Fruit fly (Drosophila melanogaster): ENCODE measurements around the gene CG31251.
A peak's percentile ranks its signal among the peaks of the same experiment; 100 is the strongest.

Gene CG31251

dm6 chr3R:17700488-17701130 is 15.9 kb upstream of the CG31251 start (continued):
- TF ChIP-seq Neu2 (GFP tag; optimal IDR thresholded peaks at IDR 0.05; ENCODE audit: borderline replicate concordance) (no peak), Rfx (GFP tag; IDR thresholded peaks at IDR 0.05) (peak; percentile 98), Dek (tag; optimal IDR thresholded peaks at IDR 0.05) (peak; percentile 99), CG7786 (GFP tag; optimal IDR thresholded peaks at IDR 0.05) (peak; percentile 70), Ets65A (GFP tag) (peak; percentile 95), tx (GFP tag; optimal IDR thresholded peaks at IDR 0.05) (peak; percentile 80), CG8765 (GFP tag; IDR thresholded peaks at IDR 0.05) (peak; percentile 78), lmd (GFP tag; IDR thresholded peaks at IDR 0.05) (peak; percentile 98), crp (GFP tag; optimal IDR thresholded peaks at IDR 0.05) (peak in 1 of 2 experiments; percentile 61), Usf (GFP tag; optimal IDR thresholded peaks at IDR 0.05) (peak; percentile 95), CG11093 (GFP tag; IDR thresholded peaks at IDR 0.05) (peak; percentile 95; the same call in 2 of the 3 replicates), CG7271 (tag; optimal IDR thresholded peaks at IDR 0.05) (peak; percentile 88), en (GFP tag; optimal IDR thresholded peaks at IDR 0.05) (peak; percentile 17), amos (GFP tag; IDR thresholded peaks at IDR 0.05; ENCODE audit: partially characterized antibody) (no peak; the same call in 1 of the 2 replicates), CkIIα-i1 (GFP tag; IDR thresholded peaks at IDR 0.05) (peak; percentile 69; the same call in 1 of the 2 replicates), pnt (GFP tag; optimal IDR thresholded peaks at IDR 0.05) (peak; percentile 67), Mrtf (GFP tag; IDR thresholded peaks at IDR 0.05) (peak; percentile 97)

DNA sequence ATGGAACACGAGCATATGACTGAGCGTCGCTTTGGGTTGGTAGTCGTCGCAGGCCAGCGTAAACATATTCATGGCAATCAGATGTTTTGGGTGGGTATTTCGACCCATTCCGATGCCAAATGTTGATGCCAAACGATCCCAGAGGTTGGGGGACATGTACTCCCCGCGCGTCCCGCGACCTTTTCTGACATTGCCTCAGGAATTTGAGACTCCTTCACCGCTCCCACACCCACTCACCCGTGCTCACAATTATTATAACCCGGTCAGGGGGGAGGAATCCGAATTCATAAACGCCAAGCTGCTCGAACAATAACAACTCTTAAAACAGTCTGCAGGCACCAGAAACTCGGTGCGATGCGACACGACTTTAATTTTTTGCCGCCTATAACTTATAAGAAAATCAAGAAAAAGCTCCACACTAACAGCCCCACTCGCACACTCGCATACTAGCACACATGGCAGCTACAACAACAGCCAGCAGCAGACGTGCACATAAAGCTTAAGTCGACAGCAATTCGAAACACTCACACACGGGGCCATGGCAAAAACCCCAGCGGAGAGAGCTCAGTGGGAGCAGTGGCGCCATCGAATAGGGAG is 15.3 kb upstream of the CG31251 start:
- no peak for TF ChIP-seq dmrt11E (tag; optimal IDR thresholded peaks at IDR 0.05)
- TF ChIP-seq zen2 (GFP tag; IDR thresholded peaks at IDR 0.05; ENCODE audit: partially characterized antibody) = peak; percentile 12; the same call in 1 of the 3 replicates
- no peak for TF ChIP-seq H2.0 (GFP tag; IDR thresholded peaks at IDR 0.05)
- TF ChIP-seq sd (tag; optimal IDR thresholded peaks at IDR 0.05) = peak; percentile 73
- TF ChIP-seq eyg (GFP tag; optimal IDR thresholded peaks at IDR 0.05) = no peak
- no peak for TF ChIP-seq emc (GFP tag; optimal IDR thresholded peaks at IDR 0.05)
- no peak for TF ChIP-seq phol (tag; optimal IDR thresholded peaks at IDR 0.05)
- TF ChIP-seq CG4820 (GFP tag; optimal IDR thresholded peaks at IDR 0.05) = no peak
- no peak for TF ChIP-seq CG32772 (GFP tag; IDR thresholded peaks at IDR 0.05)
- peak; percentile 78 for TF ChIP-seq CG5180 (GFP tag; optimal IDR thresholded peaks at IDR 0.05)
- TF ChIP-seq Dip2 (GFP tag; IDR thresholded peaks at IDR 0.05) = no peak
- TF ChIP-seq CG7357 (GFP tag; IDR thresholded peaks at IDR 0.05) = no peak
- no peak for TF ChIP-seq dmrt99B (tag; optimal IDR thresholded peaks at IDR 0.05)
- TF ChIP-seq CG1647 (GFP tag; optimal IDR thresholded peaks at IDR 0.05) = no peak
- peak; percentile 84 for TF ChIP-seq chinmo (GFP tag; IDR thresholded peaks at IDR 0.05; ENCODE audit: partially characterized antibody)
- TF ChIP-seq CG1832 (GFP tag; optimal IDR thresholded peaks at IDR 0.05) = no peak
- TF ChIP-seq Sry-β (GFP tag; optimal IDR thresholded peaks at IDR 0.05) = no peak
- no peak for TF ChIP-seq CG33557 (GFP tag; optimal IDR thresholded peaks at IDR 0.05)
- no peak for TF ChIP-seq dan (GFP tag; IDR thresholded peaks at IDR 0.05)
- TF ChIP-seq Gug (GFP tag; IDR thresholded peaks at IDR 0.05) = peak; percentile 95; the same call in 1 of the 4 replicates
- TF ChIP-seq Sox102F (GFP tag; optimal IDR thresholded peaks at IDR 0.05) = no peak
- no peak for TF ChIP-seq yki (optimal IDR thresholded peaks at IDR 0.05)
- peak; percentile 88 for TF ChIP-seq crol (GFP tag; IDR thresholded peaks at IDR 0.05)
- TF ChIP-seq CG32767 (GFP tag; IDR thresholded peaks at IDR 0.05) = no peak
- TF ChIP-seq Elba2 (GFP tag; optimal IDR thresholded peaks at IDR 0.05) = no peak
- TF ChIP-seq CG13123 (GFP tag; optimal IDR thresholded peaks at IDR 0.05) = no peak
- TF ChIP-seq CG6854 (GFP tag; optimal IDR thresholded peaks at IDR 0.05) = no peak
- no peak for TF ChIP-seq Bgb (GFP tag; IDR thresholded peaks at IDR 0.05; ENCODE audit: partially characterized antibody)
- TF ChIP-seq CG16863 (GFP tag; optimal IDR thresholded peaks at IDR 0.05) = no peak
- no peak for TF ChIP-seq HmgD (GFP tag; optimal IDR thresholded peaks at IDR 0.05)
- TF ChIP-seq Scr (GFP tag; IDR thresholded peaks at IDR 0.05; ENCODE audit: partially characterized antibody) = no peak
- no peak for TF ChIP-seq gsb (GFP tag; IDR thresholded peaks at IDR 0.05)
- no peak for TF ChIP-seq Ada2b (GFP tag; IDR thresholded peaks at IDR 0.05)
